Fruit fly (Drosophila melanogaster) whole organism, embryonic: Measurements from ENCODE around the gene CG44006.

Source experiments
- ATbp ChIP-seq: fragments of 200-800 bp; sonication (Bioruptor generic); optimal IDR thresholded peaks from 2 replicates; lab custom pipeline; 2017; ENCODE audit warnings: missing biosample characterization, mild to moderate bottlenecking, missing genetic modification characterization, missing genetic modification reagents
- Asciz ChIP-seq: fragments of 200-800 bp; sonication (Bioruptor generic); optimal IDR thresholded peaks from 2 replicates; lab custom pipeline; 2017; ENCODE audit warnings: missing biosample characterization, mild to moderate bottlenecking, missing genetic modification characterization, missing genetic modification reagents
- B-H2 ChIP-seq: fragments of 200-800 bp; sonication (Bioruptor generic); optimal IDR thresholded peaks from 2 replicates; lab custom pipeline; 2018; ENCODE audit warnings: missing biosample characterization, mild to moderate bottlenecking, missing genetic modification characterization
- CG10209 ChIP-seq: fragments of 200-800 bp; sonication (Bioruptor generic); optimal IDR thresholded peaks from 3 replicates; lab custom pipeline; 2017; ENCODE audit warnings: missing biosample characterization, mild to moderate bottlenecking, missing genetic modification characterization, missing genetic modification reagents
- CG11723 ChIP-seq: fragments of 200-800 bp; sonication (Bioruptor generic); optimal IDR thresholded peaks from 2 replicates; lab custom pipeline; 2017; ENCODE audit warnings: missing biosample characterization, mild to moderate bottlenecking, missing genetic modification characterization
- CG12236 ChIP-seq: fragments of 200-800 bp; sonication (Bioruptor generic); optimal IDR thresholded peaks from 2 replicates; lab custom pipeline; 2016; ENCODE audit warnings: missing biosample characterization, missing genetic modification characterization
- CG13287 ChIP-seq: fragments of 200-800 bp; sonication (Bioruptor generic); IDR thresholded peaks from 2 replicates; pipeline ENCODE4 v1.3.6; 2022; ENCODE audit warnings: missing biosample characterization, missing genetic modification characterization; ENCODE audit not compliant: partially characterized antibody
- CG13296 ChIP-seq: fragments of 200-800 bp; sonication (Bioruptor generic); optimal IDR thresholded peaks from 3 replicates; lab custom pipeline; 2018; ENCODE audit warnings: missing biosample characterization, mild to moderate bottlenecking, missing genetic modification characterization
- CG13424 ChIP-seq: fragments of 200-800 bp; sonication (Bioruptor generic); optimal IDR thresholded peaks from 2 replicates; lab custom pipeline; 2019; ENCODE audit warnings: missing biosample characterization, mild to moderate bottlenecking, missing genetic modification characterization, moderate library complexity
- CG14965 ChIP-seq: fragments of 200-800 bp; sonication (Bioruptor generic); optimal IDR thresholded peaks from 2 replicates; lab custom pipeline; 2016; ENCODE audit warnings: missing biosample characterization, missing genetic modification characterization, borderline replicate concordance
- CG15269 ChIP-seq: fragments of 200-800 bp; sonication (Bioruptor generic); optimal IDR thresholded peaks from 2 replicates; lab custom pipeline; 2018; ENCODE audit warnings: missing biosample characterization, mild to moderate bottlenecking, missing genetic modification characterization, moderate library complexity
- CG17328 ChIP-seq: fragments of 200-800 bp; sonication (Bioruptor generic); IDR thresholded peaks from 2 replicates; pipeline ENCODE4 v1.3.6; 2022; ENCODE audit warnings: missing biosample characterization, missing genetic modification characterization
- CG17802 ChIP-seq: fragments of 200-800 bp; sonication (Bioruptor generic); optimal IDR thresholded peaks from 2 replicates; lab custom pipeline; 2018; ENCODE audit warnings: missing biosample characterization, mild to moderate bottlenecking, missing genetic modification characterization, moderate library complexity
- CG2129 ChIP-seq: fragments of 200-800 bp; sonication (Bioruptor generic); IDR thresholded peaks from 2 replicates; pipeline ENCODE4 v1.3.6; 2022; ENCODE audit warnings: missing biosample characterization, missing genetic modification characterization; ENCODE audit not compliant: partially characterized antibody
- CG30431 ChIP-seq: fragments of 200-800 bp; sonication (Bioruptor generic); optimal IDR thresholded peaks from 2 replicates; lab custom pipeline; 2017; ENCODE audit warnings: missing biosample characterization, missing genetic modification characterization
- CG32532 ChIP-seq: fragments of 200-800 bp; sonication (Bioruptor generic); IDR thresholded peaks from 2 replicates; pipeline ENCODE4 v1.3.6; 2022; ENCODE audit warnings: missing biosample characterization, missing genetic modification characterization
- CG3847 ChIP-seq: fragments of 200-800 bp; sonication (Bioruptor generic); IDR thresholded peaks from 2 replicates; pipeline ENCODE4 v1.3.6; 2022; ENCODE audit warnings: missing biosample characterization, missing genetic modification characterization
- CG4282 ChIP-seq: fragments of 200-800 bp; sonication (Bioruptor generic); optimal IDR thresholded peaks from 2 replicates; lab custom pipeline; 2016; ENCODE audit warnings: missing biosample characterization, missing genetic modification characterization
- CG4328 ChIP-seq: fragments of 200-800 bp; sonication (Bioruptor generic); optimal IDR thresholded peaks from 3 replicates; lab custom pipeline; 2017; ENCODE audit warnings: missing biosample characterization, missing genetic modification reagents, missing genetic modification characterization
- CG5245 ChIP-seq: fragments of 200-800 bp; sonication (Bioruptor generic); optimal IDR thresholded peaks from 3 replicates; lab custom pipeline; 2016; ENCODE audit warnings: missing biosample characterization, missing genetic modification characterization
- CG5953 ChIP-seq: fragments of 200-800 bp; sonication (Bioruptor generic); IDR thresholded peaks from 2 replicates; pipeline ENCODE4 v1.3.6; 2022; ENCODE audit warnings: missing biosample characterization, missing genetic modification characterization
- CG6272 ChIP-seq: fragments of 200-800 bp; sonication (Bioruptor generic); IDR thresholded peaks from 2 replicates; pipeline ENCODE4 v1.3.6; 2022; ENCODE audit warnings: missing biosample characterization, missing genetic modification characterization
- CG6683 ChIP-seq: fragments of 200-800 bp; sonication (Bioruptor generic); optimal IDR thresholded peaks from 2 replicates; lab custom pipeline; 2017; ENCODE audit warnings: missing biosample characterization, mild to moderate bottlenecking, missing genetic modification characterization, missing genetic modification reagents
- CG6765 ChIP-seq: fragments of 200-800 bp; sonication (Bioruptor generic); optimal IDR thresholded peaks from 3 replicates; lab custom pipeline; 2017; ENCODE audit warnings: missing biosample characterization, mild to moderate bottlenecking, missing genetic modification characterization
- CG7357 ChIP-seq: fragments of 200-800 bp; sonication (Bioruptor generic); IDR thresholded peaks from 3 replicates; pipeline ENCODE4 v1.3.6; 2022; ENCODE audit warnings: missing biosample characterization, missing genetic modification characterization
- CG8924 ChIP-seq: fragments of 200-800 bp; optimal IDR thresholded peaks from 3 replicates; lab custom pipeline; 2019; ENCODE audit warnings: missing biosample characterization, mild to moderate bottlenecking, missing genetic modification characterization, moderate library complexity
- CG9437 ChIP-seq: fragments of 200-800 bp; sonication (Bioruptor generic); optimal IDR thresholded peaks from 2 replicates; lab custom pipeline; 2018; ENCODE audit warnings: missing biosample characterization, mild to moderate bottlenecking, missing genetic modification characterization
- CkIIα-i1 ChIP-seq: fragments of 200-800 bp; sonication (Bioruptor generic); IDR thresholded peaks from 2 replicates; pipeline ENCODE4 v1.3.6; 2022; ENCODE audit warnings: missing biosample characterization, missing genetic modification characterization
- Drgx ChIP-seq: fragments of 200-800 bp; sonication (Bioruptor generic); IDR thresholded peaks from 2 replicates; pipeline ENCODE4 v1.3.6; 2022; ENCODE audit warnings: missing biosample characterization, missing genetic modification characterization
- HLH3B ChIP-seq: fragments of 200-800 bp; sonication (Bioruptor generic); IDR thresholded peaks from 2 replicates; pipeline ENCODE4 v1.3.6; 2022; ENCODE audit warnings: missing biosample characterization, missing genetic modification characterization
- Hr78 ChIP-seq, 2 experiments: fragments of 200-800 bp in 1 of 2; fragments of >200 bp in 1 of 2; sonication (Bioruptor generic) in 1 of 2; optimal IDR thresholded peaks; 2 replicates each; lab custom pipeline; 2017 to 2019; ENCODE audit warnings: missing biosample characterization in 2 of 2, missing genetic modification characterization in 2 of 2, mild to moderate bottlenecking in 1 of 2, moderate library complexity in 1 of 2
- Max ChIP-seq: fragments of 200-800 bp; sonication (Bioruptor generic); optimal IDR thresholded peaks from 2 replicates; lab custom pipeline; 2016; ENCODE audit warnings: missing biosample characterization, mild to moderate bottlenecking, missing genetic modification characterization
- ap ChIP-seq: fragments of 200-800 bp; sonication (Bioruptor generic); IDR thresholded peaks from 2 replicates; pipeline ENCODE4 v1.3.6; 2022; ENCODE audit warnings: missing biosample characterization, missing genetic modification characterization
- bab2 ChIP-seq: fragments of 200-800 bp; sonication (Bioruptor generic); optimal IDR thresholded peaks from 2 replicates; lab custom pipeline; 2016; ENCODE audit warnings: missing biosample characterization, missing genetic modification characterization
- chn ChIP-seq: fragments of 200-800 bp; sonication (Bioruptor generic); optimal IDR thresholded peaks from 2 replicates; lab custom pipeline; 2016; ENCODE audit warnings: missing biosample characterization, missing genetic modification characterization
- dysf ChIP-seq: fragments of 200-800 bp; sonication (Bioruptor generic); IDR thresholded peaks from 3 replicates; pipeline ENCODE4 v1.3.6; 2022; ENCODE audit warnings: missing biosample characterization, missing genetic modification characterization
- ewg ChIP-seq: fragments of 200-800 bp; sonication (Bioruptor generic); optimal IDR thresholded peaks from 3 replicates; lab custom pipeline; 2017; ENCODE audit warnings: mild to moderate bottlenecking, missing biosample characterization, missing genetic modification reagents, missing genetic modification characterization
- fru ChIP-seq: fragments of >200 bp; optimal IDR thresholded peaks from 2 replicates; lab custom pipeline; 2017
- gro ChIP-seq: fragments of 200-800 bp; sonication (Bioruptor generic); optimal IDR thresholded peaks from 2 replicates; lab custom pipeline; 2016; ENCODE audit warnings: missing biosample characterization, missing genetic modification characterization
- knrl ChIP-seq: fragments of 200-800 bp; sonication (Bioruptor generic); IDR thresholded peaks from 3 replicates; pipeline ENCODE4 v1.3.6; 2022; ENCODE audit warnings: missing biosample characterization, missing genetic modification characterization; ENCODE audit not compliant: partially characterized antibody
- lbe ChIP-seq: fragments of 200-800 bp; sonication (Bioruptor generic); optimal IDR thresholded peaks from 2 replicates; lab custom pipeline; 2016; ENCODE audit warnings: missing biosample characterization, mild to moderate bottlenecking, missing genetic modification characterization
- lmd ChIP-seq: fragments of 200-800 bp; sonication (Bioruptor generic); IDR thresholded peaks from 2 replicates; pipeline ENCODE4 v1.3.6; 2022; ENCODE audit warnings: missing biosample characterization, missing genetic modification characterization
- odd ChIP-seq: fragments of 200-800 bp; sonication (Bioruptor generic); optimal IDR thresholded peaks from 2 replicates; lab custom pipeline; 2017; ENCODE audit warnings: missing biosample characterization, mild to moderate bottlenecking, missing genetic modification characterization
- sisA ChIP-seq: fragments of 200-800 bp; sonication (Bioruptor generic); IDR thresholded peaks from 2 replicates; pipeline ENCODE4 v1.3.6; 2022; ENCODE audit warnings: missing biosample characterization, missing genetic modification characterization
- slbo ChIP-seq: fragments of 200-800 bp; sonication (Bioruptor generic); IDR thresholded peaks from 2 replicates; pipeline ENCODE4 v1.3.6; 2022; ENCODE audit warnings: missing biosample characterization, missing genetic modification characterization
- slou ChIP-seq: fragments of 200-800 bp; sonication (Bioruptor generic); optimal IDR thresholded peaks from 3 replicates; lab custom pipeline; 2016; ENCODE audit warnings: missing biosample characterization, missing genetic modification characterization
- tap ChIP-seq: fragments of 200-800 bp; optimal IDR thresholded peaks from 3 replicates; lab custom pipeline; 2019; ENCODE audit warnings: missing biosample characterization, mild to moderate bottlenecking, missing genetic modification characterization, moderate library complexity

CG44006 gene

dm6 chr3L:18106021-18106944, 36.3 kb upstream of the CG44006 start, which contains the start of the genes CG13698 and mRpS26 (continued):
- peak; percentile 68 for TF ChIP-seq CG10209 (GFP tag; lab: Kevin White, UChicago)
- TF ChIP-seq CG17328: peak; percentile 28; the same call in 1 of the 2 replicates
- TF ChIP-seq lmd: peak; percentile 40; the same call in 1 of the 2 replicates
- TF ChIP-seq CkIIα-i1 (GFP tag; lab: Robert Waterston, UW): no peak
- TF ChIP-seq chn: peak; percentile 50
- TF ChIP-seq CG6683 (GFP tag; lab: Kevin White, UChicago): peak; percentile 40
- TF ChIP-seq Max (GFP tag; lab: Kevin White, UChicago): peak; percentile 50
- no peak for TF ChIP-seq fru (lab: Kevin White, UChicago)
- TF ChIP-seq slou (GFP tag; lab: Kevin White, UChicago): peak; percentile 19
- no peak for TF ChIP-seq CG12236
- TF ChIP-seq CG2129: no peak
- TF ChIP-seq tap (tag; lab: Kevin White, UChicago): peak; percentile 61
- peak; percentile 26; the same call in 1 of the 3 replicates for TF ChIP-seq knrl (GFP tag; lab: Robert Waterston, UW)
- peak; percentile 0; the same call in 1 of the 2 replicates for TF ChIP-seq CG13287
- TF ChIP-seq ap (GFP tag; lab: Robert Waterston, UW): 0 out of 2 replicates have a peak, but pooled peaks have one; percentile 12
- peak; percentile 71 for TF ChIP-seq slbo (GFP tag; lab: Robert Waterston, UW)
- TF ChIP-seq CG4328 (GFP tag; lab: Kevin White, UChicago): peak; percentile 70
- peak in 1 of 2 experiments; percentile 40 for TF ChIP-seq Hr78 (GFP tag; optimal IDR thresholded peaks at IDR 0.05; lab: Kevin White, UChicago)
- TF ChIP-seq CG14965: no peak
- TF ChIP-seq dysf: peak; percentile 68; the same call in 1 of the 3 replicates
- TF ChIP-seq B-H2 (GFP tag; lab: Kevin White, UChicago): peak; percentile 68
- peak; percentile 40 for TF ChIP-seq CG6765 (GFP tag; lab: Kevin White, UChicago)
- peak; percentile 78 for TF ChIP-seq CG8924
- peak; percentile 84 for TF ChIP-seq CG13424 (tag; lab: Kevin White, UChicago)
- peak; percentile 59 for TF ChIP-seq gro (GFP tag; lab: Kevin White, UChicago)
- 0 out of 2 replicates have a peak, but pooled peaks have one; percentile 36 for TF ChIP-seq HLH3B (GFP tag; lab: Robert Waterston, UW)
- no peak for TF ChIP-seq CG7357 (GFP tag; lab: Robert Waterston, UW)
- TF ChIP-seq sisA (GFP tag; lab: Robert Waterston, UW): peak; percentile 49
- TF ChIP-seq CG3847 (GFP tag; lab: Robert Waterston, UW): peak; percentile 59; the same call in 1 of the 2 replicates
- TF ChIP-seq odd (GFP tag; lab: Kevin White, UChicago): peak; percentile 65
- peak; percentile 35 for TF ChIP-seq CG30431 (GFP tag; lab: Kevin White, UChicago)
- no peak for TF ChIP-seq CG5245 (GFP tag; lab: Kevin White, UChicago)
- TF ChIP-seq lbe (GFP tag; lab: Kevin White, UChicago): peak; percentile 33
- peak; percentile 41 for TF ChIP-seq ATbp (GFP tag; lab: Kevin White, UChicago)
- TF ChIP-seq CG32532 (GFP tag; lab: Robert Waterston, UW): peak; percentile 67
- peak; percentile 72 for TF ChIP-seq CG13296 (GFP tag; lab: Kevin White, UChicago)
- TF ChIP-seq CG6272 (GFP tag; lab: Robert Waterston, UW): 0 out of 2 replicates have a peak, but pooled peaks have one; percentile 13
- peak; percentile 72 for TF ChIP-seq CG15269
- TF ChIP-seq Asciz (GFP tag; lab: Kevin White, UChicago): peak; percentile 41
- TF ChIP-seq Drgx (GFP tag; lab: Robert Waterston, UW): peak; percentile 34; the same call in 1 of the 2 replicates
- TF ChIP-seq CG5953 (GFP tag; lab: Robert Waterston, UW): peak; percentile 26; the same call in 1 of the 2 replicates
- TF ChIP-seq CG9437: peak; percentile 64
- peak; percentile 36 for TF ChIP-seq bab2
- TF ChIP-seq ewg (GFP tag; lab: Kevin White, UChicago): peak; percentile 63
- peak; percentile 24 for TF ChIP-seq CG17802
- TF ChIP-seq CG11723 (GFP tag; lab: Kevin White, UChicago): peak; percentile 64
- no peak for TF ChIP-seq CG4282 (GFP tag; lab: Kevin White, UChicago)
